Worm (Caenorhabditis elegans) whole organism, L3 larva: ENCODE results near the gene C50C3.1.

Experiments
- aly-2 ChIP-seq: fragments of 150-350 bp; optimal IDR thresholded peaks from 2 replicates; lab custom pipeline; 2014; ENCODE audit warnings: missing biosample characterization, missing genetic modification characterization
- ceh-16 ChIP-seq: sonication (generic microtip); optimal IDR thresholded peaks from 2 replicates; lab custom pipeline; 2017; ENCODE audit warnings: missing biosample characterization, missing genetic modification characterization
- ceh-82 ChIP-seq: fragments of 150-350 bp; optimal IDR thresholded peaks from 2 replicates; lab custom pipeline; 2014; ENCODE audit warnings: missing biosample characterization, missing genetic modification characterization
- ceh-9 ChIP-seq: sonication (generic microtip); optimal IDR thresholded peaks from 2 replicates; lab custom pipeline; 2018; ENCODE audit warnings: missing biosample characterization, missing genetic modification characterization
- egl-27 ChIP-seq: sonication (generic microtip); optimal IDR thresholded peaks from 4 replicates; lab custom pipeline; 2017; ENCODE audit warnings: missing biosample characterization, missing genetic modification reagents, missing genetic modification characterization
- egl-5 ChIP-seq: fragments of 150-350 bp; optimal IDR thresholded peaks from 2 replicates; lab custom pipeline; 2017; ENCODE audit warnings: missing biosample characterization, missing genetic modification reagents, missing genetic modification characterization, inconsistent platforms
- elt-2 ChIP-seq: sonication (generic microtip); optimal IDR thresholded peaks from 2 replicates; lab custom pipeline; 2016; ENCODE audit warnings: missing genetic modification reagents, mild to moderate bottlenecking, missing genetic modification characterization, missing compliant biosample characterization
- elt-3 ChIP-seq, 3 experiments: fragments of 150-350 bp in 1 of 3; sonication (generic microtip) in 2 of 3; optimal IDR thresholded peaks; 2 replicates in 2 of 3; 4 replicates in 1 of 3; lab custom pipeline; 2014 to 2017; ENCODE audit warnings: missing biosample characterization in 3 of 3, missing genetic modification characterization in 3 of 3
- eor-1 ChIP-seq, 2 experiments: fragments of 150-350 bp; optimal IDR thresholded peaks; 2 replicates each; lab custom pipeline; 2014 to 2018; ENCODE audit warnings: missing biosample characterization in 2 of 2, missing genetic modification characterization in 2 of 2
- fkh-10 ChIP-seq: sonication (generic microtip); optimal IDR thresholded peaks from 2 replicates; lab custom pipeline; 2017; ENCODE audit warnings: missing biosample characterization, missing genetic modification reagents, missing genetic modification characterization
- fkh-2 ChIP-seq: fragments of 150-350 bp; optimal IDR thresholded peaks from 2 replicates; lab custom pipeline; 2014; ENCODE audit warnings: missing biosample characterization, missing genetic modification reagents, missing genetic modification characterization
- hmg-11 ChIP-seq: sonication (generic microtip); optimal IDR thresholded peaks from 2 replicates; lab custom pipeline; 2016; ENCODE audit warnings: missing genetic modification characterization, missing compliant biosample characterization
- jun-1 ChIP-seq: fragments of 150-350 bp; optimal IDR thresholded peaks from 2 replicates; lab custom pipeline; 2014; ENCODE audit warnings: missing biosample characterization, missing genetic modification reagents, missing genetic modification characterization
- lin-15B ChIP-seq: fragments of 150-350 bp; optimal IDR thresholded peaks from 2 replicates; lab custom pipeline; 2014; ENCODE audit warnings: missing biosample characterization, missing genetic modification characterization
- lin-39 ChIP-seq: fragments of 150-350 bp; optimal IDR thresholded peaks from 2 replicates; lab custom pipeline; 2018; ENCODE audit warnings: missing biosample characterization, missing genetic modification reagents, missing genetic modification characterization
- lsy-12 ChIP-seq: sonication (generic microtip); optimal IDR thresholded peaks from 2 replicates; lab custom pipeline; 2016; ENCODE audit warnings: mild to moderate bottlenecking, missing genetic modification characterization, missing compliant biosample characterization
- mdl-1 ChIP-seq: fragments of 150-350 bp; optimal IDR thresholded peaks from 2 replicates; lab custom pipeline; 2014; ENCODE audit warnings: missing biosample characterization, missing genetic modification characterization
- mml-1 ChIP-seq: fragments of 150-350 bp; sonication (generic microtip); optimal IDR thresholded peaks from 3 replicates; lab custom pipeline; 2014; ENCODE audit warnings: missing biosample characterization, missing genetic modification characterization
- nfya-1 ChIP-seq: sonication (generic microtip); optimal IDR thresholded peaks from 2 replicates; lab custom pipeline; 2017; ENCODE audit warnings: missing genetic modification characterization, mild to moderate bottlenecking, missing compliant biosample characterization, antibody characterized with exemption, moderate library complexity; ENCODE audit not compliant: insufficient read depth
- nhr-11 ChIP-seq: fragments of 150-350 bp; optimal IDR thresholded peaks from 2 replicates; lab custom pipeline; 2014; ENCODE audit warnings: missing biosample characterization, missing genetic modification characterization
- nhr-12 ChIP-seq: fragments of 150-350 bp; optimal IDR thresholded peaks from 2 replicates; lab custom pipeline; 2014; ENCODE audit warnings: missing biosample characterization, missing genetic modification characterization
- nhr-23 ChIP-seq: fragments of 150-350 bp; optimal IDR thresholded peaks from 2 replicates; lab custom pipeline; 2014; ENCODE audit warnings: missing biosample characterization, missing genetic modification reagents, missing genetic modification characterization
- nhr-237 ChIP-seq: fragments of 150-350 bp; optimal IDR thresholded peaks from 2 replicates; lab custom pipeline; 2014; ENCODE audit warnings: missing biosample characterization, missing genetic modification characterization
- nhr-25 ChIP-seq: sonication (generic microtip); optimal IDR thresholded peaks from 2 replicates; lab custom pipeline; 2017; ENCODE audit warnings: missing biosample characterization, missing genetic modification characterization
- nhr-28 ChIP-seq: fragments of 150-350 bp; optimal IDR thresholded peaks from 2 replicates; lab custom pipeline; 2014; ENCODE audit warnings: missing biosample characterization, missing genetic modification characterization
- nhr-76 ChIP-seq: fragments of 150-350 bp; sonication (generic microtip); optimal IDR thresholded peaks from 5 replicates; lab custom pipeline; 2014; ENCODE audit warnings: missing biosample characterization, missing genetic modification characterization
- pha-4 ChIP-seq: fragments of 150-350 bp; optimal IDR thresholded peaks from 2 replicates; lab custom pipeline; 2014; ENCODE audit warnings: missing biosample characterization, missing genetic modification reagents, missing genetic modification characterization
- pqm-1 ChIP-seq: fragments of 150-350 bp; optimal IDR thresholded peaks from 2 replicates; lab custom pipeline; 2017; ENCODE audit warnings: missing biosample characterization, missing genetic modification characterization, inconsistent platforms
- sea-2 ChIP-seq: fragments of 150-350 bp; sonication (generic microtip); optimal IDR thresholded peaks from 4 replicates; lab custom pipeline; 2014; ENCODE audit warnings: missing biosample characterization, missing genetic modification reagents, missing genetic modification characterization
- skn-1 ChIP-seq: fragments of 150-350 bp; optimal IDR thresholded peaks from 2 replicates; lab custom pipeline; 2014; ENCODE audit warnings: missing biosample characterization, missing genetic modification characterization
- tbx-2 ChIP-seq: sonication (generic microtip); optimal IDR thresholded peaks from 2 replicates; lab custom pipeline; 2016; ENCODE audit warnings: mild to moderate bottlenecking, missing genetic modification characterization, missing compliant biosample characterization
- zag-1 ChIP-seq: fragments of 150-350 bp; optimal IDR thresholded peaks from 2 replicates; lab custom pipeline; 2014; ENCODE audit warnings: missing biosample characterization, missing genetic modification characterization

C50C3.1 gene

ce11 chrIII:8227511-8227910 is 35.7 kb downstream of the C50C3.1 start, which contains the start of gene fbxl-1 (continued):
- TF ChIP-seq nhr-25 (tag; lab: Kevin White, UChicago): peak; percentile 26
- no peak for TF ChIP-seq sea-2 (GFP tag; lab: Kevin White, UChicago)
- TF ChIP-seq eor-1 (tag; optimal IDR thresholded peaks at IDR 0.05; lab: Kevin White, UChicago): no peak
- TF ChIP-seq pha-4 (tag; lab: Kevin White, UChicago): peak; percentile 87
- TF ChIP-seq ceh-9 (tag; lab: Kevin White, UChicago): no peak
- TF ChIP-seq skn-1 (tag; lab: Kevin White, UChicago): no peak
- no peak for TF ChIP-seq nhr-28 (tag; lab: Kevin White, UChicago)
- peak; percentile 74 for TF ChIP-seq lsy-12 (tag; lab: Kevin White, UChicago)
- no peak for TF ChIP-seq zag-1 (tag; lab: Kevin White, UChicago)
- TF ChIP-seq pqm-1: peak; percentile 55
- TF ChIP-seq ceh-16 (tag; lab: Kevin White, UChicago): no peak
- TF ChIP-seq nhr-237 (tag; lab: Kevin White, UChicago): no peak
- TF ChIP-seq egl-27 (tag; lab: Kevin White, UChicago): no peak
- no peak for TF ChIP-seq fkh-2
- TF ChIP-seq lin-39 (tag; lab: Kevin White, UChicago): peak; percentile 64
- no peak for TF ChIP-seq aly-2
- TF ChIP-seq elt-3 (tag; optimal IDR thresholded peaks at IDR 0.05; lab: Kevin White, UChicago): no peak
- TF ChIP-seq elt-2 (tag; lab: Kevin White, UChicago): peak; percentile 66

ce11 chrIII:8228916-8229315 is 37.1 kb downstream of the C50C3.1 start:
- TF ChIP-seq lin-39 (tag; lab: Kevin White, UChicago) (no peak), nhr-25 (tag; lab: Kevin White, UChicago) (peak; percentile 48), egl-5 (peak; percentile 25), hmg-11 (tag; lab: Kevin White, UChicago) (no peak), nhr-23 (peak; percentile 2)

- no peak for TF ChIP-seq hmg-11 (tag; lab: Kevin White, UChicago)
- no peak for TF ChIP-seq nhr-76 (tag; lab: Kevin White, UChicago)
- TF ChIP-seq nhr-11 (tag; lab: Kevin White, UChicago): peak; percentile 32
- TF ChIP-seq mml-1 (tag; lab: Kevin White, UChicago): no peak
- TF ChIP-seq mdl-1: no peak
- TF ChIP-seq nfya-1: peak; percentile 12
- TF ChIP-seq lin-39 (tag; lab: Kevin White, UChicago): no peak
- TF ChIP-seq lin-15B (tag; lab: Kevin White, UChicago): no peak
- no peak for TF ChIP-seq tbx-2 (tag; lab: Kevin White, UChicago)
- TF ChIP-seq, all 47 proteins: peak for 2
Observed at ce11 chrIII:8229480-8229879, 37.7 kb downstream of the C50C3.1 start.

- TF ChIP-seq nhr-23 (peak; percentile 29), eor-1 (tag; optimal IDR thresholded peaks at IDR 0.05; lab: Kevin White, UChicago) (no peak), skn-1 (tag; lab: Kevin White, UChicago) (no peak), nhr-12 (tag; lab: Kevin White, UChicago) (no peak), ceh-82 (tag; lab: Kevin White, UChicago) (no peak), pha-4 (tag; lab: Kevin White, UChicago) (peak; percentile 28), fkh-10 (GFP tag; lab: Kevin White, UChicago) (no peak), nhr-28 (tag; lab: Kevin White, UChicago) (no peak)
Observed at ce11 chrIII:8232634-8233033, 40.8 kb downstream of the C50C3.1 start, which contains the start of gene henn-1. TSS of gene henn-1 (plus strand) at chrIII:8232651.

- TF ChIP-seq nhr-23: peak; percentile 4
- no peak for TF ChIP-seq fkh-10 (GFP tag; lab: Kevin White, UChicago)
Observed at ce11 chrIII:8235358-8235757, 43.6 kb downstream of the C50C3.1 start, which contains the start of gene C02F5.14. TSS of gene C02F5.14 (minus strand) at chrIII:8235514.

- TF ChIP-seq jun-1 (tag; lab: Kevin White, UChicago): no peak
Observed at ce11 chrIII:8235880-8236279, 44.1 kb downstream of the C50C3.1 start, which contains the start of gene C02F5.5. TSS of gene C02F5.5 (plus strand) at chrIII:8236180.
